Worm (Caenorhabditis elegans): ENCODE results near the gene pod-1.

Gene pod-1

DNA sequence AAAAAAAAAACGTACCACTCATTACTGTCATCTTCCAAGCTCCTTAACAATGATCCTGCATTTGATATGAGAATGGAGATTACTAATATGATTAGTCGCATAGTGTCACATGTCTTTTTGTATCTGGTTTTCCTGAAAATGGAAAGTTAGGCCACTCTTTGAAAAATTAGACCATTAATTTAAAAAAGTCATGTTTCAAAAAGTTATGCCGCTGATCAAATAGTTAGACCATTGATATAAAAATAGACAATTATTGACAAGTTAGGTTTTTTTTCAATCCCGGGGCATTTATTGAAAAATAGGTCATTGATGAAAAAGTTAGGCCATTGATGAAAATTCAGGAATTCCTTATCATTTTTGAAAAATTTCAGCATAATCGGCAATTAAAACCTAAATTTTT, 39.9 kb downstream of the pod-1 start, which contains the start of gene acc-4:
Gene acc-4 (minus strand): TSS at position 101 of the 400 bp plus-strand sequence.
- TF ChIP-seq ceh-9 (tag; optimal IDR thresholded peaks at IDR 0.05) (no peak), snpc-4 (tag; optimal IDR thresholded peaks at IDR 0.05) (no peak), egl-27 (tag; optimal IDR thresholded peaks at IDR 0.05) (no peak)

ce11 chrIII:13476682-13477081, 47.2 kb downstream of the pod-1 start, which contains the start of gene T27E9.6:
Gene T27E9.6 (minus strand): TSS chrIII:13476782.
- TF ChIP-seq nhr-67 (tag; optimal IDR thresholded peaks at IDR 0.05) (no peak), egl-5 (tag; optimal IDR thresholded peaks at IDR 0.05) (no peak), lsy-12 (tag; optimal IDR thresholded peaks at IDR 0.05) (no peak), nhr-77 (tag; optimal IDR thresholded peaks at IDR 0.05) (no peak), nhr-11 (tag; optimal IDR thresholded peaks at IDR 0.05) (no peak), pha-4 (tag; optimal IDR thresholded peaks at IDR 0.05) (no peak), nhr-25 (tag; optimal IDR thresholded peaks at IDR 0.05) (no peak), skn-1 (tag; optimal IDR thresholded peaks at IDR 0.05) (no peak), lin-39 (tag; optimal IDR thresholded peaks at IDR 0.05) (no peak), elt-3 (tag; optimal IDR thresholded peaks at IDR 0.05) (no peak), ceh-28 (tag; optimal IDR thresholded peaks at IDR 0.05) (no peak)

DNA sequence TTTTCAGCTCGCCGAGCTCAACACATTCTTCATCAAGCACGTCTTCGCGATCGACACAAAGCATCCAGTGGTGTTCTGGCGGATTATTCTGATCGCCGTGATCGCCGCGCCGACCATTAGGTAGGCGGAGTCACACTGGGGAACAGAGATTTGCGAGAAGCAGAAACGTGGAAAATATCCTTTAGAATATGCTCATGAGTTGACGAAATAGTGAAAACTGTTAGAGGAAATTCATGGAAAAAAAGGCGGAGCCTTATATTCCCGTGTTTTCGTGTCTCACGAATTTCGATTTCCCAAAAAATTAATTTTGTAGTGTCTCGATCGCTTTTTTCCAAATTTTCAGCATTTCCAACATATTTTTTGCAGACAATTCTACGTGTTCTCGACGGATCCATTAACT, 49.4 kb downstream of the pod-1 start:
- TF ChIP-seq pha-4 (tag; optimal IDR thresholded peaks at IDR 0.05) (no peak), lsy-12 (tag; optimal IDR thresholded peaks at IDR 0.05) (no peak), ama-1 (optimal IDR thresholded peaks at IDR 0.05) (no peak), nhr-237 (tag; optimal IDR thresholded peaks at IDR 0.05) (no peak), ceh-16 (tag; optimal IDR thresholded peaks at IDR 0.05) (no peak), sea-2 (GFP tag; optimal IDR thresholded peaks at IDR 0.05) (no peak), snpc-4 (tag; optimal IDR thresholded peaks at IDR 0.05) (no peak), zag-1 (tag; optimal IDR thresholded peaks at IDR 0.05) (no peak), skn-1 (tag; optimal IDR thresholded peaks at IDR 0.05) (no peak), nhr-76 (tag; optimal IDR thresholded peaks at IDR 0.05) (no peak), elt-3 (tag; optimal IDR thresholded peaks at IDR 0.05) (no peak), egl-5 (tag; optimal IDR thresholded peaks at IDR 0.05) (no peak), jun-1 (tag; optimal IDR thresholded peaks at IDR 0.05) (no peak), mdl-1 (tag; optimal IDR thresholded peaks at IDR 0.05) (no peak), ceh-82 (tag; optimal IDR thresholded peaks at IDR 0.05) (no peak), ZK546.5 (tag; optimal IDR thresholded peaks at IDR 0.05) (no peak), ceh-28 (tag; optimal IDR thresholded peaks at IDR 0.05) (no peak), fkh-2 (tag; optimal IDR thresholded peaks at IDR 0.05) (no peak), ztf-11 (tag; optimal IDR thresholded peaks at IDR 0.05) (no peak), elt-2 (tag; optimal IDR thresholded peaks at IDR 0.05) (no peak)

DNA sequence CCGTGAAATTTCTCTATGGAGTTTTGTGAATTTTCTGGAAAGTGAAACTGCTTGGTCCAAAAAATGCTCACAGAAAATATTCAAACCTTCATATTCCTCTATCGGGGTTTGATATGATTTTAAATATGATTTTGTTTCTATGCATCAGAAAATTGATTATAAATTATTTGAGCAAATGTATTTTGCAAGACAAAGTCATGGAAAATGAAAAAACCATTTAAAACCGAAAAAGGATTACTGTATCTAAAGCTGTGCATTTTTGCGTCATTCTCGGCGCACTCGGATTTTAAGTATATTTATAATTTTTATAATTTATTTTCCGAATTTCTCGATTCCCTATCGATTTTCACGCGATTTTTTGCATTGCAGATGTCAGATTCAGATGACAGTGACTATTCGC, 52.4 kb downstream of the pod-1 start, which contains the start of gene pssy-2:
Gene pssy-2 (plus strand): TSS at position 301 of the 400 bp plus-strand sequence.
- TF ChIP-seq fkh-10 (GFP tag; optimal IDR thresholded peaks at IDR 0.05) (no peak), lsy-12 (tag; optimal IDR thresholded peaks at IDR 0.05) (no peak), fkh-2 (tag; optimal IDR thresholded peaks at IDR 0.05) (no peak), egl-5 (tag; optimal IDR thresholded peaks at IDR 0.05) (no peak), nhr-11 (tag; optimal IDR thresholded peaks at IDR 0.05) (no peak), hmg-11 (tag; optimal IDR thresholded peaks at IDR 0.05) (no peak), ztf-11 (tag; optimal IDR thresholded peaks at IDR 0.05) (no peak), lin-39 (tag; optimal IDR thresholded peaks at IDR 0.05) (no peak), mdl-1 (tag; optimal IDR thresholded peaks at IDR 0.05) (no peak)

- TF ChIP-seq fkh-10 (GFP tag; optimal IDR thresholded peaks at IDR 0.05) (peak; percentile 51), elt-3 (tag; optimal IDR thresholded peaks at IDR 0.05) (no peak), skn-1 (tag; optimal IDR thresholded peaks at IDR 0.05) (peak; percentile 89), ztf-4 (tag; optimal IDR thresholded peaks at IDR 0.05) (peak; percentile 49), lin-15B (tag; optimal IDR thresholded peaks at IDR 0.05) (peak; percentile 86), ceh-9 (tag; optimal IDR thresholded peaks at IDR 0.05) (no peak), elt-1 (tag; optimal IDR thresholded peaks at IDR 0.05) (peak; percentile 60), nhr-77 (tag; optimal IDR thresholded peaks at IDR 0.05) (peak; percentile 28), lin-39 (tag; optimal IDR thresholded peaks at IDR 0.05) (peak; percentile 56), pha-4 (tag; optimal IDR thresholded peaks at IDR 0.05) (peak; percentile 97), ceh-82 (tag; optimal IDR thresholded peaks at IDR 0.05) (peak; percentile 48), hmg-11 (tag; optimal IDR thresholded peaks at IDR 0.05) (peak; percentile 49), eor-1 (tag; optimal IDR thresholded peaks at IDR 0.05) (peak in 1 of 2 experiments; percentile 58), elt-2 (tag; optimal IDR thresholded peaks at IDR 0.05) (peak; percentile 50), nhr-237 (tag; optimal IDR thresholded peaks at IDR 0.05) (no peak), pqm-1 (tag; optimal IDR thresholded peaks at IDR 0.05) (peak; percentile 61), nhr-12 (tag; optimal IDR thresholded peaks at IDR 0.05) (no peak), nfya-1 (tag; optimal IDR thresholded peaks at IDR 0.05; ENCODE audit: insufficient read depth) (peak; percentile 95), R02D3.7 (tag; optimal IDR thresholded peaks at IDR 0.05) (peak; percentile 34), ceh-16 (tag; optimal IDR thresholded peaks at IDR 0.05) (no peak), unc-62 (GFP tag; optimal IDR thresholded peaks at IDR 0.05) (no peak), egl-27 (tag; optimal IDR thresholded peaks at IDR 0.05) (no peak), sea-2 (GFP tag; optimal IDR thresholded peaks at IDR 0.05) (no peak), ZK546.5 (tag; optimal IDR thresholded peaks at IDR 0.05) (peak; percentile 64), unc-39 (tag; optimal IDR thresholded peaks at IDR 0.05) (no peak), fos-1 (tag; optimal IDR thresholded peaks at IDR 0.05) (no peak), lsy-12 (tag; optimal IDR thresholded peaks at IDR 0.05) (peak; percentile 76), mml-1 (tag; optimal IDR thresholded peaks at IDR 0.05) (no peak), daf-12 (tag; optimal IDR thresholded peaks at IDR 0.05) (no peak)
Measured at ce11 chrIII:13465918-13466592, 57.9 kb downstream of the pod-1 start, which contains the start of gene cdk-5. Gene cdk-5 (minus strand): TSS chrIII:13466342.
